Worm (Caenorhabditis elegans) whole organism, midembryonic: ENCODE measurements around the gene dgk-4.

Experiments
- T22C8.4 ChIP-seq: fragments of 200-800 bp; sonication (Bioruptor generic); IDR thresholded peaks from 2 replicates; pipeline ENCODE4 v1.3.6; 2022; ENCODE audit warnings: missing genetic modification characterization, missing compliant biosample characterization
- cog-1 ChIP-seq: sonication (generic microtip); optimal IDR thresholded peaks from 2 replicates; lab custom pipeline; 2016; ENCODE audit warnings: missing genetic modification characterization, missing compliant biosample characterization
- flt-1 ChIP-seq: fragments of 200-800 bp; sonication (Bioruptor generic); IDR thresholded peaks from 2 replicates; pipeline ENCODE4 v1.3.6; 2022; ENCODE audit warnings: missing genetic modification characterization, missing compliant biosample characterization
- klf-2 ChIP-seq: fragments of 200-800 bp; sonication (Bioruptor generic); conservative IDR thresholded peaks from 2 replicates; pipeline ENCODE4 v1.3.6; 2022; ENCODE audit warnings: missing genetic modification reagents, missing genetic modification characterization, missing compliant biosample characterization
- med-1 ChIP-seq: sonication (generic microtip); optimal IDR thresholded peaks from 2 replicates; lab custom pipeline; 2017; ENCODE audit warnings: missing genetic modification characterization, mild to moderate bottlenecking, missing compliant biosample characterization, antibody characterized with exemption, missing genetic modification reagents; ENCODE audit not compliant: insufficient read depth
- ref-1 ChIP-seq: fragments of 200-800 bp; sonication (Bioruptor generic); conservative IDR thresholded peaks from 2 replicates; pipeline ENCODE4 v1.3.6; 2022; ENCODE audit warnings: missing genetic modification reagents, missing genetic modification characterization, missing compliant biosample characterization
- tab-1 ChIP-seq: fragments of 200-800 bp; sonication (Bioruptor generic); IDR thresholded peaks from 2 replicates; pipeline ENCODE4 v1.3.6; 2022; ENCODE audit warnings: missing genetic modification characterization, missing compliant biosample characterization
- ztf-23 ChIP-seq: fragments of 200-800 bp; sonication (Bioruptor generic); IDR thresholded peaks from 2 replicates; pipeline ENCODE4 v1.3.6; 2022; ENCODE audit warnings: missing genetic modification reagents, missing genetic modification characterization, missing compliant biosample characterization
- ztf-29 ChIP-seq: fragments of 200-800 bp; sonication (Bioruptor generic); IDR thresholded peaks from 2 replicates; pipeline ENCODE4 v1.3.6; 2022; ENCODE audit warnings: missing genetic modification reagents, missing genetic modification characterization, missing compliant biosample characterization

dgk-4 gene

DNA sequence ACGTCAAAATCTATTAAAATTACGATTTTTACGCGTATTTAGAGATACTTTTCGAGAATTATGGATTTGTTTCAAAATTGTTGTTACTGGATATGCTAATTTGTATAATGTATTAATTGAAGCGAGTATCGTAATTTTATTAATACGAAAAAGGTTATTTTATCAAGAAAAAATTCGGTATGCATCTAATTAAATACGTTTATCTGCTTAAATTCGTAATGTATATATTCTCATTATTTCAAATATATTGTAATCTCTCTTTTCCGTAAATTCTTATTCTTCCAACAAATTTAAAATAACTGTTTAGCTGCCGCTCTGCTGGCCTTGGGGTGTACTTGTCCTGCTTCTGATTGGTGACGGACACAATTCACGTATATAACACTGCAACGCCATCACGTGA is at the start of gene dgk-4:
TSS of gene dgk-4 (plus strand) at position 301 of the 400 bp plus-strand sequence.
- TF ChIP-seq ztf-23 (no peak), flt-1 (GFP tag; lab: Robert Waterston, UW) (no peak), ref-1 (GFP tag; lab: Robert Waterston, UW) (no peak), cog-1 (tag; lab: Kevin White, UChicago) (no peak), med-1 (GFP tag; lab: Kevin White, UChicago) (no peak), tab-1 (GFP tag; lab: Robert Waterston, UW) (no peak), klf-2 (no peak), T22C8.4 (GFP tag; lab: Robert Waterston, UW) (no peak), ztf-29 (no peak)

DNA sequence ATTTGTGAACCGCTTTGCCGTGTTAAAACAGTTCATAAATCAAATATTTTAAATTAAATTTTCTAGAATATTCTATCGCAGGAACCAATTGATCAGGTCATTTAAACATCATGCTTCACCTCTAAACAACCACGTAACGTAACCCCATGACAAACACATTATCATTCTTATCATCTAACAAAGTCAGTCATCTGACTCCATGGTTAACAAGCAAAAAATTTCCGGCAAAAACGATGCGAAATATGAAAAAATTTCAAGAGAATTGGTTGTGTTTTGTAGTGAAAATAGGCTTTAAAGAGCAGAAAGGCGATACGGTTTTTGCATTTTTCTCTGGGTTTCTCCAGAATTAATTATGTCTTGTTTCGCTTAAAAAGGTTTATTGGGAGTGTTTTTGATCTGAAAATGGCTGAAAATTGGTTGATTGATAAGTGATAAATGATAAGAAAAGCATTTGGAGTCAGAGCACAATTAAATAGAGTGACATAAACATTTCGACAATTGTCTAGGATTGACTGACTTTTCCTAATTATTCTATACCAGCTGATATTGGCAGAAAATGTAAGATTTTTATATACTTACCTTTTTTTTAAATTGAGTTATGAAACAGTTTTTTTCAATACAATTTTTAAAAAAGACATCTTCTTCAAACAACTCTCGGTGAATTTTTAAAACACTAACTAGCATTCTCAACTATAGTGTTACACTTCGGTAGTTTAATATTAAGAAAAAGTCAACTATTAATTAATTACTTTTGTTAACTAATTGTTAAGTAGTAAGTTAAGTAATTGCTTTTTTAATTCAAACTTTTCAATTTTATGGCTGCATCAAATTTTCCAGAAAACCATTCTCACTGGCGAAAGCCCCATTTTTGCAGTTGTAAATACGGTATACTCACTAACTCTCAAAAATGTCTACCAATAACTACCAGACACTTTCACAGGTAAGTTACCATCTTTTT is 45.8 kb upstream of the dgk-4 start, which contains the start of gene catp-7:
TSS of gene catp-7 (plus strand) at position 908 of the 958 bp plus-strand sequence.
- no peak for TF ChIP-seq ztf-29
- TF ChIP-seq med-1 (GFP tag; lab: Kevin White, UChicago), result no peak
- no peak for TF ChIP-seq T22C8.4 (GFP tag; lab: Robert Waterston, UW)
- TF ChIP-seq tab-1 (GFP tag; lab: Robert Waterston, UW), result no peak
- no peak for TF ChIP-seq cog-1 (tag; lab: Kevin White, UChicago)
- no peak for TF ChIP-seq ref-1 (GFP tag; lab: Robert Waterston, UW)
- no peak for TF ChIP-seq flt-1 (GFP tag; lab: Robert Waterston, UW)
- TF ChIP-seq klf-2, result no peak
- TF ChIP-seq ztf-23, result no peak

DNA sequence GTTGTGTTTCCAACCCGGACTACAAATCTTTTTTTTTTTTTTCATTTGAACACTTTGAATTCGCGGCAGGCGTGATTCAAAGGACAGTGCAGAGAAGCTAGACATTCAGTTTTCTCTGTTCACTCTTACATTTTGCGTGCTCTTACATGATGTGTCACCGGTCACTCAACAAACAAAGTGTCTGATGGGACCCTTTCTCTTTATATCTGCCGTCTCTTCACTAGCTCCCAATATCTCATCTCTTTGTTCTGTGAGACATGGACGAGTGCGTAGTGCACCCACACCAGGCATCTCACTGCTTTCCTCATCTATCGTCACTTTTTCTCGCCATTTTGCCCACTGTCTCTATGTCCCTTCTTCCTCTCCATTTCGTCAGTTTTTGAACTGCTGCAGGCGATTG is 44.1 kb upstream of the dgk-4 start:
- TF ChIP-seq flt-1 (GFP tag; lab: Robert Waterston, UW) (no peak), klf-2 (no peak), ztf-29 (no peak), tab-1 (GFP tag; lab: Robert Waterston, UW) (no peak), ztf-23 (no peak), med-1 (GFP tag; lab: Kevin White, UChicago) (no peak), ref-1 (GFP tag; lab: Robert Waterston, UW) (no peak), T22C8.4 (GFP tag; lab: Robert Waterston, UW) (no peak), cog-1 (tag; lab: Kevin White, UChicago) (no peak)

DNA sequence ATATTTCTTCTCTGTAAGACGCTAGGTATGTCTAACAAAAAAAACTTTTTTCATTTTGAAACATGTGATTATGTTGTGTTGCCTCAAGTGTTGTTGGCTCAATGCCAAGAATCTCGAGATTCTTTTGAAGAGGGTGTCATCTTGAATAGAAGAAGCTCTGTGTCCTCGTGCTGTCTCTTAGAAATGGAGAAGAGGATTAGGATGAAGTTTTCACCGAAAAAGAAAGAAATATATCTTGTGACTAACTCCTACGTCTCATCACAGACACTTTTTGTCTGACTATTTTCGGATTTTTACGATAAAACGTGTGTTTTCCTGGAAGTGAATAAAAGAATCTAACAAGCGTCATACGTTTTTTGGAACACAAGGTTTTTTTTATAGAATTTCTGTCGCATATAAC is 43.5 kb upstream of the dgk-4 start:
- no peak for TF ChIP-seq T22C8.4 (GFP tag; lab: Robert Waterston, UW)
- TF ChIP-seq med-1 (GFP tag; lab: Kevin White, UChicago), result no peak
- no peak for TF ChIP-seq ztf-23
- TF ChIP-seq ref-1 (GFP tag; lab: Robert Waterston, UW), result no peak
- TF ChIP-seq klf-2, result no peak
- no peak for TF ChIP-seq ztf-29
- no peak for TF ChIP-seq flt-1 (GFP tag; lab: Robert Waterston, UW)
- no peak for TF ChIP-seq cog-1 (tag; lab: Kevin White, UChicago)
- no peak for TF ChIP-seq tab-1 (GFP tag; lab: Robert Waterston, UW)

DNA sequence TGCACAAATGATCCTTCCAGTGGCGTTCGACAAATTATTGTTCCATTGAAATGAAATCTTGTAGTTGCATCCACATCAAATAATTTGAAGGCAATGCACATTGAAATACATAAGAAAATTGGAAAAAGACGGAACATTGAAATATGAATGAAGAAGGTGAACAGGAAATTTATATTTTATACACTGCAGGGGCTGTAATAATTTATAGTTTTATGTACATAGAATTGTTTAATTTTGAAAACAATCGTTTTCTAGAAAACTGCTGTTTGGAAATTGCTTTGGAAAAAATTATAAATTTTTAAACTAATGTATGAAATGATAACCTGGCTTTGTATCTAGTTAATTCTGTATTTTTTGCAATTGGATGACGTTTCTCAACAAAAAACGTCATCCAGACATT is 35.8 kb upstream of the dgk-4 start, which contains the start of gene Y59H11AR.3:
TSS of gene Y59H11AR.3 (minus strand) at position 101 of the 400 bp plus-strand sequence.
- no peak for TF ChIP-seq ztf-23
- no peak for TF ChIP-seq ztf-29
- TF ChIP-seq T22C8.4 (GFP tag; lab: Robert Waterston, UW), result no peak
- no peak for TF ChIP-seq klf-2
- no peak for TF ChIP-seq tab-1 (GFP tag; lab: Robert Waterston, UW)
- TF ChIP-seq ref-1 (GFP tag; lab: Robert Waterston, UW), result no peak
- no peak for TF ChIP-seq med-1 (GFP tag; lab: Kevin White, UChicago)
- TF ChIP-seq flt-1 (GFP tag; lab: Robert Waterston, UW), result no peak

DNA sequence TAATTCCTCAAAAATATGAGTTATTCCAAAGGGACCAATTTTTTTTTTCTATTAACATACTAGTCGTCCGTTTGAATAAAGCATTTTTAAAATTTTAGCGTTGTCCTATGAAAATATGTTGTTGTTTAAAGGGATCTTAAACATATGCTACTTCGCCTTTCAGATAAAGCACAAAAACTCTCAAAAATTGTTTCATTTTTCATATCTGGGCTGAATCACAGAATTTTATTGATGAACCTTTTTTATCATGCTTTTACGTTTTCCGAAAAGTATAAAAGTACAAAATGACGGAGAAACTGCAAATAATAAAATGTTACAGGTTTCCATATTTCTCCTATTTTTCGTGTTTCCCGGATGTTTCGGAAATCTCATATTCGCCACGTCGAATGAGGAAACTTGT is 35.4 kb upstream of the dgk-4 start, which contains the start of gene clec-181:
TSS of gene clec-181 (plus strand) at position 301 of the 400 bp plus-strand sequence.
- no peak for TF ChIP-seq ref-1 (GFP tag; lab: Robert Waterston, UW)
- no peak for TF ChIP-seq med-1 (GFP tag; lab: Kevin White, UChicago)
- TF ChIP-seq tab-1 (GFP tag; lab: Robert Waterston, UW), result no peak
- TF ChIP-seq ztf-29, result no peak
- TF ChIP-seq cog-1 (tag; lab: Kevin White, UChicago), result no peak
- no peak for TF ChIP-seq T22C8.4 (GFP tag; lab: Robert Waterston, UW)
- TF ChIP-seq flt-1 (GFP tag; lab: Robert Waterston, UW), result no peak

DNA sequence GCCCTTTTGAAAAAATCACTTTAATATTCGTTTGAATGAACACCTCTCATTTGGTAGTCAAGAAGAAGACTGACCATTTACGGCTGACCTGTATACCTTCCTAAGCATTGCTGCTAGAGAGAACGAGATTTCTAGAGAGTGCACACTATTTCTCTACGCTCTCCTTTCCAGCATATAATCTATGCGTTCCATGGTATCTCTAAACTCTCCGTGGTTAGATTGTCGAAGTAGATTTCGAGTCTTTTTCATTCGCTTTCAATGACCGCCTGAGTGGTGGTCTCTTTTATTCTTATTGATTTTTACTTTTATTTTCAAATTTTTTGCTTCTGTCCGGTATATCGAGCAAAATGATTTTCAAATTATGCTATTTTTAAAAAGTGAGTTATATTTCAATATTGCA is 33.6 kb upstream of the dgk-4 start:
- TF ChIP-seq T22C8.4 (GFP tag; lab: Robert Waterston, UW), result no peak

DNA sequence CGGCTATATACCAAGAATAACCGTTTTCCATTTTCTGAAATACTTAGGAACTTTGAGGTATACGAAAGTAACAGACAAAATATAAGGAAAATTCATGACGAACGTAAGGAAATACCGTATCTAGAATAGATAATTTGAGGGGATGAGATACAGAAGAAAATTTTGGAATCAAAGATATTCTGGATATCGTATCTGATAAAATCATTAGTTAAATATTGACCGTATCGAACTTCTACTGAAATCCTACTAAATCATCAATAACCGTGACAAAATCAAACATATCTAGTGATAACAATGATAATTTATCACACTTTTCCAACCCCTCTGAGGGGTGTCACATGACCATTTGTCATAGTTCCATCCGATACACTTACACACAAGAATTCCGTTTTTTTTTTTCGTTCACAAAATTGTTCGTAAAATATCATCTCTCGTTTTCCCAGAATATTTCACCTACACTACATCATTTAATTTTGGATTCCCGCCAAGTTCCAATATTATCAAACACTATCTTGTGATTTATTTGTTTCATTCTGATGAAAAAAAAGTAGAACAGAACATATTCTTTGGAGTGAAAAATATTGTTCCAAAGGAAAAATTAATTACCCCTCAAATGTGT is 30.3 kb upstream of the dgk-4 start, which contains the start of gene Y59H11AR.4:
TSS of gene Y59H11AR.4 (minus strand) at position 51 of the 619 bp plus-strand sequence.
- no peak for TF ChIP-seq cog-1 (tag; lab: Kevin White, UChicago)
- no peak for TF ChIP-seq ztf-29
- TF ChIP-seq tab-1 (GFP tag; lab: Robert Waterston, UW), result no peak
- no peak for TF ChIP-seq ref-1 (GFP tag; lab: Robert Waterston, UW)
- TF ChIP-seq T22C8.4 (GFP tag; lab: Robert Waterston, UW), result no peak
- TF ChIP-seq med-1 (GFP tag; lab: Kevin White, UChicago), result no peak
- TF ChIP-seq ztf-23, result no peak
- TF ChIP-seq klf-2, result no peak
- TF ChIP-seq flt-1 (GFP tag; lab: Robert Waterston, UW), result no peak

DNA sequence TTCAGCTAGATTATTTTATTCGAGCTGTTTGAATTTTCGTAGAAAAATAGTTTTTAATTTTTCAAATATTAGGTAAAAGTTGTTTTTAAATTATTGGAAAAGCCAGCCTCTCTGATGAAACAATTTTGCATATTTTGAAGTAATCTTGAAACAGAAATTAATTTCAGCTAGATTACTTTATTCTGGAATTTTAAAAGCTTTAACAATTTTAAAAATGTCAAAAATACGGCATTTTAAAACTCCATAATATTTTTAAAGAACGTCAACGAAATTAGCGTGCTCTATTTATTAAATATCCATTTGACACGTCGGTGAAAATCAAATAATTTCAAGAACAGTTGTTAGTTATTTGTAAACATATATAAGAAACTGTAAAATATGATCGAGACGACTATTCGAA is 28.3 kb upstream of the dgk-4 start, which contains the start of gene Y59H11AR.10:
TSS of gene Y59H11AR.10 (plus strand) at position 301 of the 400 bp plus-strand sequence.
- TF ChIP-seq ref-1 (GFP tag; lab: Robert Waterston, UW), result no peak
- no peak for TF ChIP-seq ztf-23
- TF ChIP-seq klf-2, result no peak
- no peak for TF ChIP-seq med-1 (GFP tag; lab: Kevin White, UChicago)
- no peak for TF ChIP-seq ztf-29
- no peak for TF ChIP-seq T22C8.4 (GFP tag; lab: Robert Waterston, UW)
- TF ChIP-seq cog-1 (tag; lab: Kevin White, UChicago), result no peak
- TF ChIP-seq tab-1 (GFP tag; lab: Robert Waterston, UW), result no peak
- no peak for TF ChIP-seq flt-1 (GFP tag; lab: Robert Waterston, UW)
